Fruit fly (Drosophila melanogaster) whole organism, prepupa: ENCODE measurements around the gene CG12609.

Experiments
- Eip93F ChIP-seq: fragments of 200-800 bp; sonication (Bioruptor generic); optimal IDR thresholded peaks from 2 replicates; lab custom pipeline; 2016; ENCODE audit warnings: missing biosample characterization, mild to moderate bottlenecking, missing genetic modification characterization
- Hr4 ChIP-seq: fragments of 200-800 bp; sonication (Bioruptor generic); optimal IDR thresholded peaks from 3 replicates; lab custom pipeline; 2016; ENCODE audit warnings: missing biosample characterization, missing genetic modification characterization

DNA sequence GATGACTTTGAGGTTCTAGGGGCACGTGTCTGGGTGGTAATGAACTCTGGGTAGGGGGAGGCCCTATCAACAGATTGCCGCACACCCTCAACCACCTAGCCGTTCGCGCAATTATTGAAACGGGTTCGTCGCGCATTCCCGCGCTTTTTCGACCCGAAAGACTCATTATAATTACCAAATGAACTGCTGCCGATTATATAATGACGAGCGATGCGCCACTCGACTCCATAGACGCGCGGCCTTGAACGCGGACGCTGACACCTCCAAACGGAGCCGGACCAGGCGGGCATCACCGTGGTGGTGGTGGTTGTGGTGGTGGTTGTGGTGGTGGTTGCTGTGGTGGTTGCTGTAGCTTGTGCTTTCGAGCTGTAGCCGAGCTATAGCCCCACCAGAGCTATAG, 47.5 kb downstream of the CG12609 start:
- no peak for TF ChIP-seq Hr4 (GFP tag; lab: Kevin White, UChicago)
- TF ChIP-seq Eip93F = no peak
